Worm (Caenorhabditis elegans) whole organism, mixed stage, embryonic: Measurements from ENCODE around the gene rpi-1.

Source experiments
- M03D4.4 ChIP-seq: sonication (generic microtip); optimal IDR thresholded peaks from 2 replicates; lab custom pipeline; 2017; ENCODE audit warnings: mild to moderate bottlenecking, missing genetic modification characterization, missing compliant biosample characterization
- ceh-83 ChIP-seq: fragments of 200-800 bp; sonication (Bioruptor generic); optimal IDR thresholded peaks from 2 replicates; lab custom pipeline; 2018; ENCODE audit warnings: mild to moderate bottlenecking, missing genetic modification characterization, missing compliant biosample characterization
- lin-13 ChIP-seq: fragments of 150-350 bp; optimal IDR thresholded peaks from 2 replicates; lab custom pipeline; 2014; ENCODE audit warnings: missing biosample characterization, missing genetic modification characterization
- mep-1 ChIP-seq: fragments of 150-350 bp; optimal IDR thresholded peaks from 2 replicates; lab custom pipeline; 2017; ENCODE audit warnings: missing biosample characterization, missing genetic modification reagents, missing genetic modification characterization, inconsistent platforms
- tbx-8 ChIP-seq: fragments of 200-800 bp; sonication (Bioruptor generic); optimal IDR thresholded peaks from 2 replicates; lab custom pipeline; 2018; ENCODE audit warnings: mild to moderate bottlenecking, missing genetic modification characterization, moderate library complexity, missing compliant biosample characterization

- TF ChIP-seq lin-13 (tag; lab: Kevin White, UChicago) (no peak), ceh-83 (GFP tag; lab: Kevin White, UChicago) (no peak), M03D4.4 (tag; lab: Kevin White, UChicago) (no peak), tbx-8 (GFP tag; lab: Kevin White, UChicago) (no peak), mep-1 (no peak)
Observed at ce11 chrII:13998964-13999363, 36.7 kb upstream of the rpi-1 start, which contains the start of gene F01D5.2.
